Worm (Caenorhabditis elegans): ENCODE data around the gene ZK1290.5.

ZK1290.5 gene

DNA sequence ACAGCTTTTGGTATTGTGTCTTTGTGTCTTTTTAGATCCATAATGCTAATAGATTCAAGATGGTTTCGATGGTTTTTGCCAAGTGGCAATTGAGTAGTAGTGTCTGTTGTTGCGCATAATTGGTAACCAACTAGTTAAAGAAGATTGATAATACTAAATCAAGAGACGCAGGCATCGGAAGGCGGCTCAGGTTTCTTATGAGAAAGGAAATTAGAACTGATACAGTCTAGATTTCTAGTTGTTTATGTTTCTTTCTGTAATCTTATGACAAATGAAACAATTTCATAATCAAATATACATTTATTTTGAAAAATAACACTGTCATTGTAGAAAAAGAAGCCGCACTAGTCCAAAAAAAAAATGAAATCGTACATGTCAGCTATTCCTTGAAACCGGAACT is 24.4 kb downstream of the ZK1290.5 start, which contains the start of gene ZK1290.10:
TSS of gene ZK1290.10 (minus strand) at position 101 of the 400 bp plus-strand sequence.
- no peak for TF ChIP-seq C16A3.4 (tag; optimal IDR thresholded peaks at IDR 0.05)
- no peak for TF ChIP-seq nhr-28 (tag; optimal IDR thresholded peaks at IDR 0.05)
- no peak for TF ChIP-seq C34B4.2 (tag; optimal IDR thresholded peaks at IDR 0.05)
- TF ChIP-seq hpl-2 (GFP tag; optimal IDR thresholded peaks at IDR 0.05), result no peak
- TF ChIP-seq xbp-1 (tag; optimal IDR thresholded peaks at IDR 0.05), result no peak
- no peak for TF ChIP-seq swsn-7 (tag; optimal IDR thresholded peaks at IDR 0.05)
- no peak for TF ChIP-seq fkh-8 (tag; optimal IDR thresholded peaks at IDR 0.05)
- TF ChIP-seq sox-4 (tag; optimal IDR thresholded peaks at IDR 0.05), result no peak
- TF ChIP-seq F16B12.6 (tag; optimal IDR thresholded peaks at IDR 0.05), result no peak
- no peak for TF ChIP-seq pax-3 (tag; optimal IDR thresholded peaks at IDR 0.05)
- TF ChIP-seq nhr-47 (tag; optimal IDR thresholded peaks at IDR 0.05), result no peak
- TF ChIP-seq fkh-10 (GFP tag; optimal IDR thresholded peaks at IDR 0.05), result no peak
- TF ChIP-seq sptf-1 (tag; optimal IDR thresholded peaks at IDR 0.05), result no peak
- TF ChIP-seq nhr-90 (tag; optimal IDR thresholded peaks at IDR 0.05; ENCODE audit: poor library complexity), result no peak
- no peak for TF ChIP-seq mdl-1 (tag; optimal IDR thresholded peaks at IDR 0.05)
- no peak for TF ChIP-seq mab-9 (GFP tag; IDR thresholded peaks at IDR 0.05)
- TF ChIP-seq vab-15 (tag; optimal IDR thresholded peaks at IDR 0.05), result no peak
- no peak for TF ChIP-seq unc-30 (tag; optimal IDR thresholded peaks at IDR 0.05)
- TF ChIP-seq sup-37 (GFP tag; optimal IDR thresholded peaks at IDR 0.05), result no peak
- TF ChIP-seq nhr-20 (tag; optimal IDR thresholded peaks at IDR 0.05), result no peak

DNA sequence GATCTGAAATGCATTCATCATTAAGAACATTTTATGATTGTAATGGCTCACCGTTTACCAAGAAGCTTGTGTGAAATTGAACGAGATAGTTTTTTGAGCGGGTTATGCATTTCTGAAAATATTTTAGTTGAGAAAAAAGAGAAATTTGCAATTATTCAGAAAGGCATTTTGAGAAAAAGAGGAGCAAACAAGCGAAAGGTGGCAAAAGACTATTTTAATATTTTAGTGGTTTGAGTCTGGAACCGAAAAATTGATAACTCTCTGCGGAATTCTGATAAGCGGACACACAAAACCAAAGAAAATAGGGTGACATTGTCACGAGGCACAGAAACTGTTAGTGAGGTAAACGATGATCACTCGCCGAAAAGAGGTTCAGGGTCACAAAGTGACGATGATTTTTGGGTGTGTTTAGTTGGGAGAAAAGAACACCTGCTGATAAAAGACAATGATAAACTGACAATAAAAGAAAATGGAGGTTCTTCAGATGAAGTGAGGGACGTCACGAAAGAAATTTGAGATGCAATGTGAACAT is 25.3 kb downstream of the ZK1290.5 start:
- peak in 1 of 2 experiments; percentile 39 for TF ChIP-seq mdl-1 (tag; optimal IDR thresholded peaks at IDR 0.05)
- no peak for TF ChIP-seq vab-15 (tag; optimal IDR thresholded peaks at IDR 0.05)
- no peak for TF ChIP-seq ama-1 (optimal IDR thresholded peaks at IDR 0.05)
- no peak for TF ChIP-seq C16A3.4 (tag; optimal IDR thresholded peaks at IDR 0.05)
- peak; percentile 70 for TF ChIP-seq lin-14 (GFP tag; optimal IDR thresholded peaks at IDR 0.05)
- no peak for TF ChIP-seq ceh-8 (GFP tag; optimal IDR thresholded peaks at IDR 0.05)
- no peak for TF ChIP-seq nhr-76 (tag; optimal IDR thresholded peaks at IDR 0.05)
- TF ChIP-seq snpc-4 (tag; optimal IDR thresholded peaks at IDR 0.05), result no peak
- no peak for TF ChIP-seq nhr-47 (tag; optimal IDR thresholded peaks at IDR 0.05)
- no peak for TF ChIP-seq tlp-1 (tag; optimal IDR thresholded peaks at IDR 0.05)
- peak; percentile 32 for TF ChIP-seq pqm-1 (tag; optimal IDR thresholded peaks at IDR 0.05)
- TF ChIP-seq nhr-77 (tag; optimal IDR thresholded peaks at IDR 0.05), result no peak
- TF ChIP-seq ceh-82 (tag; optimal IDR thresholded peaks at IDR 0.05), result no peak
- TF ChIP-seq hlh-4 (tag; optimal IDR thresholded peaks at IDR 0.05), result no peak
- TF ChIP-seq fkh-10 (GFP tag; optimal IDR thresholded peaks at IDR 0.05), result no peak
- peak; percentile 33 for TF ChIP-seq snu-23 (GFP tag; optimal IDR thresholded peaks at IDR 0.05)
- TF ChIP-seq ztf-11 (tag; optimal IDR thresholded peaks at IDR 0.05), result no peak
- TF ChIP-seq mab-9 (GFP tag; IDR thresholded peaks at IDR 0.05), result no peak
- TF ChIP-seq lin-39 (tag; optimal IDR thresholded peaks at IDR 0.05), result no peak
- TF ChIP-seq zag-1 (tag; optimal IDR thresholded peaks at IDR 0.05), result no peak
- no peak for TF ChIP-seq nhr-11 (tag; optimal IDR thresholded peaks at IDR 0.05)
- no peak for TF ChIP-seq dsc-1 (tag; optimal IDR thresholded peaks at IDR 0.05)
- TF ChIP-seq nhr-20 (tag; optimal IDR thresholded peaks at IDR 0.05), result peak; percentile 58
- TF ChIP-seq nhr-85 (tag), result peak; percentile 53
- no peak for TF ChIP-seq jun-1 (tag; optimal IDR thresholded peaks at IDR 0.05)
- no peak for TF ChIP-seq unc-86 (tag; optimal IDR thresholded peaks at IDR 0.05)
- no peak for TF ChIP-seq swsn-7 (tag; optimal IDR thresholded peaks at IDR 0.05)
- no peak for TF ChIP-seq mef-2 (tag; optimal IDR thresholded peaks at IDR 0.05)
- TF ChIP-seq sptf-1 (tag; optimal IDR thresholded peaks at IDR 0.05), result no peak
- TF ChIP-seq lin-35 (GFP tag; optimal IDR thresholded peaks at IDR 0.05), result peak in 1 of 2 experiments; percentile 64
- TF ChIP-seq nhr-12 (tag; optimal IDR thresholded peaks at IDR 0.05), result no peak
- TF ChIP-seq aha-1 (tag; optimal IDR thresholded peaks at IDR 0.05), result no peak
- TF ChIP-seq skn-1 (tag; optimal IDR thresholded peaks at IDR 0.05), result peak; percentile 2
- no peak for TF ChIP-seq fkh-8 (tag; optimal IDR thresholded peaks at IDR 0.05)
- TF ChIP-seq pag-3 (tag; optimal IDR thresholded peaks at IDR 0.05; ENCODE audit: borderline replicate concordance, insufficient read depth), result no peak
- peak in 1 of 6 experiments; percentile 32 for TF ChIP-seq elt-3 (tag; optimal IDR thresholded peaks at IDR 0.05)
- TF ChIP-seq fkh-4 (tag; optimal IDR thresholded peaks at IDR 0.05; ENCODE audit: borderline replicate concordance), result no peak
- TF ChIP-seq nhr-19 (GFP tag; conservative IDR thresholded peaks at IDR 0.05), result peak; percentile 27; the same call in 1 of the 2 replicates
- TF ChIP-seq mep-1 (tag; optimal IDR thresholded peaks at IDR 0.05), result peak; percentile 0
- TF ChIP-seq unc-98 (GFP tag; IDR thresholded peaks at IDR 0.05), result no peak
- no peak for TF ChIP-seq sup-37 (GFP tag; optimal IDR thresholded peaks at IDR 0.05)

Measured in whole organism, L1 larva.